Worm (Caenorhabditis elegans) whole organism, L4 larva: ENCODE measurements around the gene T06E6.1.

Experiments used
- F26F4.8 ChIP-seq: fragments of 200-800 bp; sonication (Bioruptor generic); conservative IDR thresholded peaks from 2 replicates; pipeline ENCODE4 v1.3.6; 2022; ENCODE audit warnings: missing genetic modification characterization, missing compliant biosample characterization
- F37D6.2 ChIP-seq: sonication (generic microtip); optimal IDR thresholded peaks from 2 replicates; lab custom pipeline; 2016; ENCODE audit warnings: mild to moderate bottlenecking, missing genetic modification characterization, missing compliant biosample characterization
- Y48G9A.11 ChIP-seq: fragments of 200-800 bp; sonication (Bioruptor generic); IDR thresholded peaks from 2 replicates; pipeline ENCODE4 v1.3.6; 2022; ENCODE audit warnings: missing genetic modification reagents, missing genetic modification characterization, missing compliant biosample characterization
- ama-1 ChIP-seq: fragments of 150-350 bp; optimal IDR thresholded peaks from 2 replicates; lab custom pipeline; 2014; ENCODE audit warnings: inconsistent platforms, mixed read lengths
- arid-1 ChIP-seq: fragments of 200-800 bp; sonication (Bioruptor generic); conservative IDR thresholded peaks from 2 replicates; pipeline ENCODE4 v1.3.6; 2022; ENCODE audit warnings: missing genetic modification reagents, missing genetic modification characterization, missing compliant biosample characterization
- ceh-20 ChIP-seq: fragments of 200-800 bp; sonication (Bioruptor generic); IDR thresholded peaks from 2 replicates; pipeline ENCODE4 v1.3.6; 2022; ENCODE audit warnings: missing genetic modification reagents, missing genetic modification characterization, missing compliant biosample characterization
- ceh-28 ChIP-seq: fragments of 150-350 bp; optimal IDR thresholded peaks from 2 replicates; lab custom pipeline; 2014; ENCODE audit warnings: missing biosample characterization, missing genetic modification reagents, missing genetic modification characterization
- ceh-44 ChIP-seq: fragments of 200-800 bp; sonication (Bioruptor generic); IDR thresholded peaks from 2 replicates; pipeline ENCODE4 v1.3.6; 2022; ENCODE audit warnings: missing genetic modification reagents, missing genetic modification characterization, missing compliant biosample characterization
- ces-1 ChIP-seq: fragments of 150-350 bp; sonication (generic microtip); optimal IDR thresholded peaks from 4 replicates; lab custom pipeline; 2014; ENCODE audit warnings: missing biosample characterization, missing genetic modification reagents, missing genetic modification characterization
- cey-2 ChIP-seq: sonication (generic microtip); optimal IDR thresholded peaks from 3 replicates; lab custom pipeline; 2017; ENCODE audit warnings: missing genetic modification characterization, mild to moderate bottlenecking, missing compliant biosample characterization, antibody characterized with exemption, borderline replicate concordance; ENCODE audit not compliant: insufficient read depth
- daf-12 ChIP-seq: fragments of 150-350 bp; optimal IDR thresholded peaks from 2 replicates; lab custom pipeline; 2014; ENCODE audit warnings: missing biosample characterization, missing genetic modification reagents, missing genetic modification characterization
- daf-16 ChIP-seq, 3 experiments: sonication (generic microtip); optimal IDR thresholded peaks; 2 replicates each; lab custom pipeline; 2016 to 2017; ENCODE audit warnings: missing genetic modification characterization in 3 of 3, missing genetic modification reagents in 3 of 3, mild to moderate bottlenecking in 2 of 3, missing compliant biosample characterization in 2 of 3, missing biosample characterization in 1 of 3, moderate library complexity in 1 of 3
- daf-19 ChIP-seq: fragments of 200-800 bp; sonication (Bioruptor generic); conservative IDR thresholded peaks from 2 replicates; pipeline ENCODE4 v1.3.6; 2022; ENCODE audit warnings: missing genetic modification characterization, missing compliant biosample characterization
- dmd-6 ChIP-seq: fragments of 200-800 bp; sonication (Bioruptor generic); IDR thresholded peaks from 2 replicates; pipeline ENCODE4 v1.3.6; 2022; ENCODE audit warnings: missing genetic modification reagents, missing genetic modification characterization, missing compliant biosample characterization
- dpl-1 ChIP-seq: fragments of 150-350 bp; optimal IDR thresholded peaks from 2 replicates; lab custom pipeline; 2014; ENCODE audit warnings: missing biosample characterization, missing genetic modification reagents, missing genetic modification characterization
- dve-1 ChIP-seq: sonication (generic microtip); optimal IDR thresholded peaks from 2 replicates; lab custom pipeline; 2017; ENCODE audit warnings: antibody characterized with exemption, mild to moderate bottlenecking, missing genetic modification characterization, missing compliant biosample characterization; ENCODE audit not compliant: insufficient read depth
- egl-43 ChIP-seq: fragments of 200-800 bp; sonication (Bioruptor generic); IDR thresholded peaks from 2 replicates; pipeline ENCODE4 v1.3.6; 2022; ENCODE audit warnings: missing genetic modification reagents, missing genetic modification characterization, missing compliant biosample characterization
- fos-1 ChIP-seq: fragments of 150-350 bp; optimal IDR thresholded peaks from 2 replicates; lab custom pipeline; 2014; ENCODE audit warnings: missing biosample characterization, missing genetic modification characterization
- hmg-1.1 ChIP-seq: fragments of 200-800 bp; sonication (Bioruptor generic); IDR thresholded peaks from 2 replicates; pipeline ENCODE4 v1.3.6; 2022; ENCODE audit warnings: missing genetic modification reagents, missing genetic modification characterization, missing compliant biosample characterization
- jun-1 ChIP-seq: fragments of 150-350 bp; optimal IDR thresholded peaks from 2 replicates; lab custom pipeline; 2014; ENCODE audit warnings: missing biosample characterization, missing genetic modification reagents, missing genetic modification characterization
- lim-7 ChIP-seq: fragments of 200-800 bp; sonication (Bioruptor generic); IDR thresholded peaks from 2 replicates; pipeline ENCODE4 v1.3.6; 2022; ENCODE audit warnings: missing genetic modification characterization, missing compliant biosample characterization
- lin-15B ChIP-seq: fragments of 150-350 bp; sonication (generic microtip); optimal IDR thresholded peaks from 3 replicates; lab custom pipeline; 2014; ENCODE audit warnings: missing biosample characterization, missing genetic modification characterization
- lin-38 ChIP-seq: fragments of 200-800 bp; sonication (Bioruptor generic); IDR thresholded peaks from 2 replicates; pipeline ENCODE4 v1.3.6; 2022; ENCODE audit warnings: missing genetic modification reagents, missing genetic modification characterization, missing compliant biosample characterization
- mdl-1 ChIP-seq, 2 experiments: fragments of 150-350 bp in 1 of 2; sonication (generic microtip) in 1 of 2; optimal IDR thresholded peaks; 2 replicates each; lab custom pipeline; 2014 to 2017; ENCODE audit warnings: missing biosample characterization in 2 of 2, missing genetic modification characterization in 2 of 2
- nhr-102 ChIP-seq: sonication (generic microtip); optimal IDR thresholded peaks from 2 replicates; lab custom pipeline; 2016; ENCODE audit warnings: mild to moderate bottlenecking, missing genetic modification characterization, moderate library complexity, missing compliant biosample characterization
- nhr-237 ChIP-seq: sonication (generic microtip); optimal IDR thresholded peaks from 2 replicates; lab custom pipeline; 2017; ENCODE audit warnings: missing biosample characterization, missing genetic modification characterization
- nhr-28 ChIP-seq: fragments of 150-350 bp; optimal IDR thresholded peaks from 2 replicates; lab custom pipeline; 2014; ENCODE audit warnings: missing biosample characterization, missing genetic modification characterization
- nhr-42 ChIP-seq: fragments of 200-800 bp; sonication (Bioruptor generic); IDR thresholded peaks from 2 replicates; pipeline ENCODE4 v1.3.6; 2022; ENCODE audit warnings: missing genetic modification characterization, missing compliant biosample characterization
- nhr-48 ChIP-seq: sonication (generic microtip); optimal IDR thresholded peaks from 2 replicates; lab custom pipeline; 2016; ENCODE audit warnings: mild to moderate bottlenecking, missing genetic modification characterization, missing compliant biosample characterization
- nhr-6 ChIP-seq: fragments of 150-350 bp; optimal IDR thresholded peaks from 2 replicates; lab custom pipeline; 2014; ENCODE audit warnings: missing biosample characterization, missing genetic modification characterization
- nhr-77 ChIP-seq: fragments of 150-350 bp; optimal IDR thresholded peaks from 2 replicates; lab custom pipeline; 2014; ENCODE audit warnings: missing biosample characterization, missing genetic modification characterization
- php-3 ChIP-seq: fragments of 200-800 bp; sonication (Bioruptor generic); IDR thresholded peaks from 2 replicates; pipeline ENCODE4 v1.3.6; 2022; ENCODE audit warnings: missing genetic modification reagents, missing genetic modification characterization, missing compliant biosample characterization
- pqm-1 ChIP-seq: sonication (generic microtip); optimal IDR thresholded peaks from 2 replicates; lab custom pipeline; 2017; ENCODE audit warnings: missing biosample characterization, missing genetic modification characterization
- skn-1 ChIP-seq: fragments of 150-350 bp; optimal IDR thresholded peaks from 2 replicates; lab custom pipeline; 2014; ENCODE audit warnings: missing biosample characterization, missing genetic modification characterization
- spr-1 ChIP-seq: sonication (generic microtip); optimal IDR thresholded peaks from 2 replicates; lab custom pipeline; 2016; ENCODE audit warnings: mild to moderate bottlenecking, missing genetic modification characterization, missing compliant biosample characterization
- unc-62 ChIP-seq, 3 experiments: fragments of 150-350 bp in 1 of 3; sonication (generic microtip); optimal IDR thresholded peaks in 2 of 3; peaks in 1 of 3; 1 replicate in 1 of 3; 2 replicates in 2 of 3; lab custom pipeline; 2014 to 2017; ENCODE audit warnings: missing biosample characterization in 3 of 3, missing genetic modification characterization in 3 of 3, missing genetic modification reagents in 3 of 3, missing genotype in 1 of 3
- zag-1 ChIP-seq: fragments of 150-350 bp; optimal IDR thresholded peaks from 2 replicates; lab custom pipeline; 2014; ENCODE audit warnings: missing biosample characterization, missing genetic modification characterization
- zfp-3 ChIP-seq: fragments of 200-800 bp; sonication (Bioruptor generic); conservative IDR thresholded peaks from 2 replicates; pipeline ENCODE4 v1.3.6; 2022; ENCODE audit warnings: missing genetic modification reagents, missing genetic modification characterization, missing compliant biosample characterization
- ztf-7 ChIP-seq: fragments of 150-350 bp; optimal IDR thresholded peaks from 2 replicates; lab custom pipeline; 2014; ENCODE audit warnings: missing biosample characterization, missing genetic modification characterization

Gene T06E6.1

DNA sequence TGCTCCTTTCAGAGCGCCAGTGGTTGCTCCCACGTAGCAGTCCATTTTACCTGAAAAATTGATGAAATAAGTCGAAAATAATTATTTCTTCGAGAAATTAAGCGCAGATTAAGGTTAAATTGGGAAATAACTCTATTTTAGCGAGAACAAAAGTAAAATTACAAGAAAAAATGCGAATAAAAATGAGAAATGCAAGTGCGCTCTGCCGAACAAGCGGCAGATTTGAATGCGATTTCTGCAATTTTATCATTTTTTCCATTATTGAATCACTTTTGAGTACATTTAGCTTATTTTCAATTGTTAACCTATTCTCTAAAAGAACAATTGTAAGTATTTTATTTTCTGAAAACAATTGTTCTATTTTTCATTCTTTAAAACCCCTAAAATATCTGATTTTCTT is at the start of gene T06E6.1:
Gene T06E6.1 (minus strand): TSS at position 56 of the 400 bp plus-strand sequence.
- TF ChIP-seq ztf-7 (tag; lab: Kevin White, UChicago) (no peak), daf-16 (GFP tag; optimal IDR thresholded peaks at IDR 0.05; lab: Kevin White, UChicago) (no peak), daf-16 (tag; optimal IDR thresholded peaks at IDR 0.05; lab: Kevin White, UChicago) (no peak), zfp-3 (no peak), lin-38 (GFP tag; lab: Robert Waterston, UW) (peak; percentile 54), daf-19 (GFP tag; lab: Robert Waterston, UW) (no peak), ceh-28 (no peak), mdl-1 (tag; optimal IDR thresholded peaks at IDR 0.05; lab: Kevin White, UChicago) (no peak), nhr-6 (tag; lab: Kevin White, UChicago) (peak; percentile 71), dpl-1 (GFP tag; lab: Kevin White, UChicago) (peak; percentile 66), lim-7 (GFP tag; lab: Robert Waterston, UW) (no peak), nhr-102 (tag; lab: Kevin White, UChicago) (no peak), arid-1 (GFP tag; lab: Robert Waterston, UW) (no peak)

ce11 chrV:15444188-15444587 is 49.4 kb upstream of the T06E6.1 start, which contains the start of gene T26H5.11:
Gene T26H5.11 (minus strand): TSS chrV:15444288.
- TF ChIP-seq pqm-1 (tag; lab: Kevin White, UChicago) (no peak), nhr-42 (GFP tag; lab: Robert Waterston, UW) (no peak), ama-1 (lab: Kevin White, UChicago) (no peak), jun-1 (no peak), nhr-237 (no peak), daf-12 (tag; lab: Kevin White, UChicago) (no peak), spr-1 (no peak), ceh-20 (GFP tag; lab: Robert Waterston, UW) (no peak), cey-2 (no peak), nhr-102 (tag; lab: Kevin White, UChicago) (no peak), php-3 (GFP tag; lab: Robert Waterston, UW) (no peak), nhr-48 (tag; lab: Kevin White, UChicago) (no peak), Y48G9A.11 (no peak), lim-7 (GFP tag; lab: Robert Waterston, UW) (no peak)

DNA sequence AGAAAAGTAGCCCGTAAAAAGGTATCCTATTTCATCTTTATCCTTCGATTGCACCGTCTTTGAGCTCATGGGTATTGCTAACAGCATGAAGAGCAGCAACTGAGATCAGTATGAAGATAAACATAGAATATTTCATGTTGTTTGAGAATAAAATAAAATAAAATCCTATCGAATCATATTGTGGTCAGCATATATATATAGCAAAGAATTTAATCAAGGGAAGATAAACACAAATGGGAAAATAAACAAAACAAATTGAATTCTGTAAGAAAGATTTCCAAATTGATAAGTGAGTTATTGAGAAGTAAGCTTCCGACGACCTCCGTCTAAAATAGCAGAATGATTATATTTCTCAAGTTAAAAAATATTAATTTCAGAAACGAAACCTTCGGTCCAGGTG is 48.9 kb upstream of the T06E6.1 start, which contains the start of gene T26H5.10:
Gene T26H5.10 (minus strand): TSS at position 101 of the 400 bp plus-strand sequence.
- no peak for TF ChIP-seq ceh-44 (GFP tag; lab: Robert Waterston, UW)
- TF ChIP-seq skn-1 (tag; lab: Kevin White, UChicago), result no peak
- no peak for TF ChIP-seq lin-15B (tag; lab: Kevin White, UChicago)
- TF ChIP-seq, all 104 proteins: peak for 0

- TF ChIP-seq pqm-1 (tag; lab: Kevin White, UChicago) (no peak), zag-1 (no peak), unc-62 (GFP tag; optimal IDR thresholded peaks at IDR 0.05 in 1 of 2; lab: Kevin White, UChicago) (no peak), unc-62 (tag; optimal IDR thresholded peaks at IDR 0.05; lab: Kevin White, UChicago) (no peak), fos-1 (no peak), F26F4.8 (GFP tag; lab: Robert Waterston, UW) (no peak), nhr-102 (tag; lab: Kevin White, UChicago) (no peak)
Observed at ce11 chrV:15442384-15442783, 47.6 kb upstream of the T06E6.1 start.

ce11 chrV:15436133-15436532 is 41.4 kb upstream of the T06E6.1 start:
- TF ChIP-seq ces-1 (GFP tag; lab: Kevin White, UChicago), result no peak
- peak; percentile 88 for TF ChIP-seq pqm-1 (tag; lab: Kevin White, UChicago)
- TF ChIP-seq daf-16 (GFP tag; optimal IDR thresholded peaks at IDR 0.05; lab: Kevin White, UChicago), result no peak
- peak; percentile 71 for TF ChIP-seq daf-16 (tag; optimal IDR thresholded peaks at IDR 0.05; lab: Kevin White, UChicago)
- TF ChIP-seq dmd-6 (GFP tag; lab: Robert Waterston, UW), result peak; percentile 95; the same call in 1 of the 2 replicates
- peak; percentile 25 for TF ChIP-seq nhr-48 (tag; lab: Kevin White, UChicago)
- TF ChIP-seq egl-43 (GFP tag; lab: Robert Waterston, UW), result no peak
- no peak for TF ChIP-seq zfp-3
- TF ChIP-seq nhr-77 (tag; lab: Kevin White, UChicago), result peak; percentile 10
- no peak for TF ChIP-seq nhr-237
- TF ChIP-seq dve-1, result peak; percentile 51
- peak; percentile 72 for TF ChIP-seq nhr-28 (tag; lab: Kevin White, UChicago)
- TF ChIP-seq hmg-1.1 (GFP tag; lab: Robert Waterston, UW), result no peak
- peak; percentile 66 for TF ChIP-seq nhr-6 (tag; lab: Kevin White, UChicago)
- TF ChIP-seq F37D6.2 (tag; lab: Kevin White, UChicago), result no peak
